Fruit fly (Drosophila melanogaster): Measurements from ENCODE around the gene chas.
A peak's percentile ranks its signal among the peaks of the same experiment; 100 is the strongest.

chas gene

dm6 chrX:17702738-17703570 lies 4.4 kb upstream of the chas start, which contains the start of the genes CG8188 and par-6:
Gene CG8188 (minus strand): TSS chrX:17703024.
Gene par-6 (plus strand): TSS chrX:17703352.
- TF ChIP-seq Hr78 (GFP tag; optimal IDR thresholded peaks at IDR 0.05), result peak in 1 of 2 experiments; percentile 23
- TF ChIP-seq sna (GFP tag; IDR thresholded peaks at IDR 0.05; ENCODE audit: partially characterized antibody), result peak; percentile 28
- peak; percentile 84 for TF ChIP-seq CG7372 (GFP tag; IDR thresholded peaks at IDR 0.05)
- no peak for TF ChIP-seq CG14965 (GFP tag; optimal IDR thresholded peaks at IDR 0.05; ENCODE audit: borderline replicate concordance)
- no peak for TF ChIP-seq bowl (GFP tag; IDR thresholded peaks at IDR 0.05)
- TF ChIP-seq HmgD (GFP tag; optimal IDR thresholded peaks at IDR 0.05), result peak; percentile 80
- TF ChIP-seq Mad (GFP tag; optimal IDR thresholded peaks at IDR 0.05), result peak; percentile 87
- peak; percentile 44; the same call in 1 of the 2 replicates for TF ChIP-seq toy (GFP tag; IDR thresholded peaks at IDR 0.05)
- peak; percentile 21 for TF ChIP-seq CTCF (GFP tag; optimal IDR thresholded peaks at IDR 0.05)
- peak; percentile 80; the same call in 2 of the 3 replicates for TF ChIP-seq CG6175 (GFP tag; IDR thresholded peaks at IDR 0.05)
- TF ChIP-seq CG2712 (tag; optimal IDR thresholded peaks at IDR 0.05), result peak; percentile 87
- TF ChIP-seq ttk (GFP tag; IDR thresholded peaks at IDR 0.05), result peak; percentile 83
- TF ChIP-seq BEAF-32 (GFP tag; optimal IDR thresholded peaks at IDR 0.05), result peak; percentile 85
- peak; percentile 64 for TF ChIP-seq ewg (GFP tag; optimal IDR thresholded peaks at IDR 0.05)
- no peak for TF ChIP-seq hth (optimal IDR thresholded peaks at IDR 0.05)
- TF ChIP-seq CG17385 (GFP tag; optimal IDR thresholded peaks at IDR 0.05), result peak; percentile 83
- peak; percentile 77 for TF ChIP-seq CG1792 (GFP tag; optimal IDR thresholded peaks at IDR 0.05)
- peak; percentile 78 for TF ChIP-seq croc (GFP tag; conservative IDR thresholded peaks at IDR 0.05)
- peak in 1 of 2 experiments; percentile 83 for TF ChIP-seq eve (GFP tag; optimal IDR thresholded peaks at IDR 0.05)
- peak; percentile 92 for TF ChIP-seq CG3281 (GFP tag; optimal IDR thresholded peaks at IDR 0.05)
- peak; percentile 44 for TF ChIP-seq CG10565 (GFP tag; optimal IDR thresholded peaks at IDR 0.05)
- TF ChIP-seq Bgb (GFP tag; IDR thresholded peaks at IDR 0.05; ENCODE audit: partially characterized antibody), result peak; percentile 68
- TF ChIP-seq kni (GFP tag; optimal IDR thresholded peaks at IDR 0.05), result no peak
- TF ChIP-seq gem (tag; optimal IDR thresholded peaks at IDR 0.05), result peak; percentile 91
- peak; percentile 62 for TF ChIP-seq Sin3A (optimal IDR thresholded peaks at IDR 0.05)
- TF ChIP-seq CG3847 (GFP tag; IDR thresholded peaks at IDR 0.05), result peak; percentile 88
- peak; percentile 47 for TF ChIP-seq Lhr (GFP tag; optimal IDR thresholded peaks at IDR 0.05)
- peak; percentile 88 for TF ChIP-seq CG4404 (GFP tag; IDR thresholded peaks at IDR 0.05)
- TF ChIP-seq Lim3 (GFP tag; IDR thresholded peaks at IDR 0.05), result 0 out of 2 replicates have a peak, but pooled peaks have one; percentile 55
- TF ChIP-seq prd (optimal IDR thresholded peaks at IDR 0.05), result no peak
- TF ChIP-seq prd (GFP tag; IDR thresholded peaks at IDR 0.05), result peak; percentile 95
- peak; percentile 88 for TF ChIP-seq stc (GFP tag; IDR thresholded peaks at IDR 0.05)
- peak; percentile 78 for TF ChIP-seq CG30431 (GFP tag; optimal IDR thresholded peaks at IDR 0.05)
- peak; percentile 83 for TF ChIP-seq CG17361 (GFP tag; IDR thresholded peaks at IDR 0.05)
- peak; percentile 74 for TF ChIP-seq Nf-YC (tag; optimal IDR thresholded peaks at IDR 0.05)
- TF ChIP-seq oc (tag; optimal IDR thresholded peaks at IDR 0.05), result peak; percentile 69
- TF ChIP-seq Deaf1 (tag; optimal IDR thresholded peaks at IDR 0.05), result peak; percentile 52
- TF ChIP-seq CG3995 (GFP tag; optimal IDR thresholded peaks at IDR 0.05), result peak; percentile 25
- no peak; the same call in 1 of the 2 replicates for TF ChIP-seq Poxn (GFP tag; IDR thresholded peaks at IDR 0.05)
- peak; percentile 33 for TF ChIP-seq CG6683 (GFP tag; optimal IDR thresholded peaks at IDR 0.05)
- TF ChIP-seq Meics (GFP tag; optimal IDR thresholded peaks at IDR 0.05), result peak; percentile 82
- TF ChIP-seq CG2889 (GFP tag; IDR thresholded peaks at IDR 0.05), result peak; percentile 81
- peak; percentile 89 for TF ChIP-seq esg (GFP tag; conservative IDR thresholded peaks at IDR 0.05)
- 0 out of 2 replicates have a peak, but pooled peaks have one; percentile 34 for TF ChIP-seq dati (GFP tag; IDR thresholded peaks at IDR 0.05)
- peak; percentile 53 for TF ChIP-seq exex (tag; optimal IDR thresholded peaks at IDR 0.05)
- peak; percentile 88 for TF ChIP-seq CoRest (tag; optimal IDR thresholded peaks at IDR 0.05)
- TF ChIP-seq slbo (GFP tag; IDR thresholded peaks at IDR 0.05), result peak; percentile 94
- TF ChIP-seq Blimp-1 (GFP tag; optimal IDR thresholded peaks at IDR 0.05), result peak; percentile 69
- TF ChIP-seq tup (GFP tag; optimal IDR thresholded peaks at IDR 0.05), result peak; percentile 72
- TF ChIP-seq CG2199 (GFP tag; IDR thresholded peaks at IDR 0.05), result peak; percentile 88

All from whole organism, embryonic.